Fruit fly (Drosophila melanogaster) whole organism, embryonic: ENCODE measurements around the gene ida.

Source experiments
- Awh ChIP-seq: fragments of 200-800 bp; sonication (Bioruptor generic); IDR thresholded peaks from 2 replicates; pipeline ENCODE4, ENCODE4 v1.3.6; 2022; ENCODE audit warnings: missing biosample characterization, missing genetic modification characterization
- CG10431 ChIP-seq: fragments of 200-800 bp; sonication (Bioruptor generic); optimal IDR thresholded peaks from 3 replicates; lab custom pipeline; 2018; ENCODE audit warnings: missing biosample characterization, mild to moderate bottlenecking, missing genetic modification characterization
- CG11398 ChIP-seq: fragments of 200-800 bp; sonication (Bioruptor generic); optimal IDR thresholded peaks from 2 replicates; lab custom pipeline; 2016; ENCODE audit warnings: missing biosample characterization, missing genetic modification characterization
- CG11560 ChIP-seq: fragments of 200-800 bp; sonication (Bioruptor generic); IDR thresholded peaks from 3 replicates; pipeline ENCODE4 v1.3.6; 2022; ENCODE audit warnings: missing biosample characterization, missing genetic modification characterization
- CG1233 ChIP-seq: fragments of 200-800 bp; sonication (Bioruptor generic); optimal IDR thresholded peaks from 4 replicates; lab custom pipeline; 2018; ENCODE audit warnings: missing biosample characterization, mild to moderate bottlenecking, missing genetic modification characterization
- CG13775 ChIP-seq: fragments of 200-800 bp; sonication (Bioruptor generic); optimal IDR thresholded peaks from 3 replicates; lab custom pipeline; 2017; ENCODE audit warnings: missing biosample characterization, mild to moderate bottlenecking, missing genetic modification characterization
- CG15479 ChIP-seq: fragments of 200-800 bp; sonication (Bioruptor generic); optimal IDR thresholded peaks from 3 replicates; lab custom pipeline; 2019; ENCODE audit warnings: missing biosample characterization, mild to moderate bottlenecking, missing genetic modification characterization, moderate library complexity
- CG15514 ChIP-seq: fragments of 200-800 bp; sonication (Bioruptor generic); optimal IDR thresholded peaks from 3 replicates; lab custom pipeline; 2017; ENCODE audit warnings: missing biosample characterization, missing genetic modification characterization, mild to moderate bottlenecking, moderate library complexity, missing genetic modification reagents
- CG17359 ChIP-seq: fragments of 200-800 bp; sonication (Bioruptor generic); optimal IDR thresholded peaks from 3 replicates; lab custom pipeline; 2018; ENCODE audit warnings: missing biosample characterization, mild to moderate bottlenecking, missing genetic modification characterization, moderate library complexity
- CG1792 ChIP-seq: fragments of 200-800 bp; sonication (Bioruptor generic); optimal IDR thresholded peaks from 2 replicates; lab custom pipeline; 2016; ENCODE audit warnings: missing biosample characterization, missing genetic modification characterization
- CG4360 ChIP-seq: fragments of 200-800 bp; sonication (Bioruptor generic); IDR thresholded peaks from 2 replicates; pipeline ENCODE4 v1.3.6; 2022; ENCODE audit warnings: missing biosample characterization, missing genetic modification characterization
- CG43689 ChIP-seq: fragments of 200-800 bp; sonication (Bioruptor generic); IDR thresholded peaks from 2 replicates; pipeline ENCODE4 v1.3.6; 2022; ENCODE audit warnings: missing biosample characterization, missing genetic modification characterization
- CG4404 ChIP-seq: fragments of 200-800 bp; sonication (Bioruptor generic); IDR thresholded peaks from 2 replicates; pipeline ENCODE4 v1.3.6; 2022; ENCODE audit warnings: missing biosample characterization, missing genetic modification characterization
- CG6254 ChIP-seq: fragments of 200-800 bp; sonication (Bioruptor generic); optimal IDR thresholded peaks from 3 replicates; lab custom pipeline; 2017; ENCODE audit warnings: mild to moderate bottlenecking, missing biosample characterization, missing genetic modification reagents, missing genetic modification characterization
- CG8388 ChIP-seq: fragments of 200-800 bp; sonication (Bioruptor generic); optimal IDR thresholded peaks from 2 replicates; lab custom pipeline; 2019; ENCODE audit warnings: missing biosample characterization, mild to moderate bottlenecking, missing genetic modification characterization, moderate library complexity
- CG8478 ChIP-seq: fragments of >200 bp; optimal IDR thresholded peaks from 2 replicates; lab custom pipeline; 2018
- D19B ChIP-seq: fragments of 200-800 bp; sonication (Bioruptor generic); optimal IDR thresholded peaks from 2 replicates; lab custom pipeline; 2017; ENCODE audit warnings: missing biosample characterization, mild to moderate bottlenecking, missing genetic modification characterization
- Dip2 ChIP-seq: fragments of 200-800 bp; sonication (Bioruptor generic); IDR thresholded peaks from 2 replicates; pipeline ENCODE4 v1.3.6; 2022; ENCODE audit warnings: missing biosample characterization, missing genetic modification characterization
- Dll ChIP-seq: fragments of 200-800 bp; sonication (Bioruptor generic); IDR thresholded peaks from 4 replicates; pipeline ENCODE4 v1.3.6; 2022; ENCODE audit warnings: missing biosample characterization, missing genetic modification characterization; ENCODE audit not compliant: partially characterized antibody
- Doc3 ChIP-seq: fragments of 200-800 bp; sonication (Bioruptor generic); IDR thresholded peaks from 3 replicates; pipeline ENCODE4 v1.3.6; 2022; ENCODE audit warnings: missing biosample characterization, missing genetic modification characterization; ENCODE audit not compliant: partially characterized antibody
- Elba2 ChIP-seq: fragments of 200-800 bp; sonication (Bioruptor generic); optimal IDR thresholded peaks from 3 replicates; lab custom pipeline; 2016; ENCODE audit warnings: missing biosample characterization, missing genetic modification characterization
- HLHmδ ChIP-seq: fragments of 200-800 bp; sonication (Bioruptor generic); optimal IDR thresholded peaks from 2 replicates; lab custom pipeline; 2018; ENCODE audit warnings: missing biosample characterization, mild to moderate bottlenecking, missing genetic modification characterization, moderate library complexity
- Lim3 ChIP-seq: fragments of 200-800 bp; sonication (Bioruptor generic); IDR thresholded peaks from 2 replicates; pipeline ENCODE4 v1.3.6; 2022; ENCODE audit warnings: missing biosample characterization, missing genetic modification characterization
- Med ChIP-seq: fragments of 200-800 bp; sonication (Bioruptor generic); peaks from one replicate; lab custom pipeline; 2016; ENCODE audit warnings: missing biosample characterization, missing genetic modification characterization, mild to moderate bottlenecking, inconsistent platforms, moderate library complexity
- Oli ChIP-seq: fragments of 200-800 bp; sonication (Bioruptor generic); optimal IDR thresholded peaks from 2 replicates; lab custom pipeline; 2018; ENCODE audit warnings: missing biosample characterization, mild to moderate bottlenecking, missing genetic modification characterization, moderate library complexity
- abd-A ChIP-seq: fragments of 200-800 bp; sonication (Bioruptor generic); optimal IDR thresholded peaks from 3 replicates; lab custom pipeline; 2019; ENCODE audit warnings: missing biosample characterization, mild to moderate bottlenecking, missing genetic modification characterization, moderate library complexity
- ac ChIP-seq: fragments of 200-800 bp; sonication (Bioruptor generic); optimal IDR thresholded peaks from 3 replicates; lab custom pipeline; 2017; ENCODE audit warnings: missing biosample characterization, mild to moderate bottlenecking, missing genetic modification characterization
- cg ChIP-seq: fragments of 200-800 bp; sonication (Bioruptor generic); optimal IDR thresholded peaks from 3 replicates; lab custom pipeline; 2019; ENCODE audit warnings: missing biosample characterization, mild to moderate bottlenecking, missing genetic modification characterization, moderate library complexity
- chinmo ChIP-seq: fragments of 200-800 bp; sonication (Bioruptor generic); IDR thresholded peaks from 4 replicates; pipeline ENCODE4 v1.3.6; 2022; ENCODE audit warnings: missing biosample characterization, missing genetic modification characterization; ENCODE audit not compliant: partially characterized antibody
- ci ChIP-seq: fragments of 200-800 bp; sonication (Bioruptor generic); IDR thresholded peaks from 3 replicates; pipeline ENCODE4 v1.3.6; 2022; ENCODE audit warnings: missing biosample characterization, missing genetic modification characterization
- crc ChIP-seq: fragments of 200-800 bp; sonication (Bioruptor generic); optimal IDR thresholded peaks from 2 replicates; lab custom pipeline; 2016; ENCODE audit warnings: missing biosample characterization, missing genetic modification characterization
- crol ChIP-seq: fragments of 200-800 bp; sonication (Bioruptor generic); IDR thresholded peaks from 2 replicates; pipeline ENCODE4 v1.3.6; 2022; ENCODE audit warnings: missing biosample characterization, missing genetic modification characterization
- dan ChIP-seq: fragments of 200-800 bp; sonication (Bioruptor generic); IDR thresholded peaks from 2 replicates; pipeline ENCODE4 v1.3.6; 2022; ENCODE audit warnings: missing biosample characterization, missing genetic modification characterization
- en ChIP-seq: fragments of 200-800 bp; sonication (Bioruptor generic); optimal IDR thresholded peaks from 2 replicates; lab custom pipeline; 2016; ENCODE audit warnings: missing biosample characterization, missing genetic modification characterization
- eve ChIP-seq, 2 experiments: fragments of >200 bp; optimal IDR thresholded peaks; 2 replicates each; lab custom pipeline; 2017; ENCODE audit warnings: missing biosample characterization in 2 of 2, missing genetic modification characterization in 2 of 2
- jigr1 ChIP-seq: fragments of 200-800 bp; sonication (Bioruptor generic); IDR thresholded peaks from 3 replicates; pipeline ENCODE4 v1.3.6; 2022; ENCODE audit warnings: missing biosample characterization, missing genetic modification characterization
- jing ChIP-seq: fragments of 200-800 bp; sonication (Bioruptor generic); optimal IDR thresholded peaks from 2 replicates; lab custom pipeline; 2018; ENCODE audit warnings: missing biosample characterization, mild to moderate bottlenecking, missing genetic modification characterization
- kni ChIP-seq: fragments of 200-800 bp; sonication (Bioruptor generic); optimal IDR thresholded peaks from 3 replicates; lab custom pipeline; 2017; ENCODE audit warnings: mild to moderate bottlenecking, missing biosample characterization, missing genetic modification reagents, missing genetic modification characterization
- lov ChIP-seq, 2 experiments: fragments of 200-800 bp in 1 of 2; fragments of >200 bp in 1 of 2; sonication (Bioruptor generic) in 1 of 2; IDR thresholded peaks in 1 of 2; optimal IDR thresholded peaks in 1 of 2; 2 replicates in 1 of 2; 3 replicates in 1 of 2; pipeline versions ENCODE4 v1.3.6 to Lab custom; 2017 to 2022; ENCODE audit warnings: missing biosample characterization in 1 of 2, missing genetic modification characterization in 1 of 2
- maf-S ChIP-seq: fragments of 200-800 bp; sonication (Bioruptor generic); optimal IDR thresholded peaks from 2 replicates; lab custom pipeline; 2016; ENCODE audit warnings: missing biosample characterization, missing genetic modification characterization
- mam ChIP-seq: fragments of 200-800 bp; sonication (Bioruptor generic); optimal IDR thresholded peaks from 3 replicates; lab custom pipeline; 2016; ENCODE audit warnings: missing biosample characterization, missing genetic modification characterization
- nau ChIP-seq: fragments of 200-800 bp; sonication (Bioruptor generic); optimal IDR thresholded peaks from 3 replicates; lab custom pipeline; 2017; ENCODE audit warnings: missing biosample characterization, mild to moderate bottlenecking, missing genetic modification characterization, missing genetic modification reagents
- phol ChIP-seq: fragments of 200-800 bp; sonication (Bioruptor generic); optimal IDR thresholded peaks from 3 replicates; lab custom pipeline; 2018; ENCODE audit warnings: missing biosample characterization, mild to moderate bottlenecking, missing genetic modification characterization, moderate library complexity
- sim ChIP-seq: fragments of 200-800 bp; sonication (Bioruptor generic); IDR thresholded peaks from 2 replicates; pipeline ENCODE4 v1.3.6; 2022; ENCODE audit warnings: missing biosample characterization, missing genetic modification characterization
- stwl ChIP-seq: fragments of 200-800 bp; sonication (Bioruptor generic); optimal IDR thresholded peaks from 3 replicates; lab custom pipeline; 2018; ENCODE audit warnings: missing biosample characterization, mild to moderate bottlenecking, missing genetic modification characterization, moderate library complexity
- vvl ChIP-seq: fragments of 200-800 bp; sonication (Bioruptor generic); IDR thresholded peaks from 2 replicates; pipeline ENCODE4 v1.3.6; 2022; ENCODE audit warnings: missing biosample characterization, missing genetic modification characterization
- wdn ChIP-seq: fragments of 200-800 bp; sonication (Bioruptor generic); IDR thresholded peaks from 2 replicates; pipeline ENCODE4 v1.3.6; 2022; ENCODE audit warnings: missing biosample characterization, missing genetic modification characterization
- z ChIP-seq: fragments of 200-800 bp; sonication (Bioruptor generic); IDR thresholded peaks from 3 replicates; pipeline ENCODE4 v1.3.6; 2022; ENCODE audit warnings: missing biosample characterization, missing genetic modification characterization
- zen ChIP-seq: fragments of 200-800 bp; sonication (Bioruptor generic); optimal IDR thresholded peaks from 3 replicates; lab custom pipeline; 2018; ENCODE audit warnings: missing biosample characterization, mild to moderate bottlenecking, missing genetic modification characterization, moderate library complexity
- zen2 ChIP-seq: fragments of 200-800 bp; sonication (Bioruptor generic); IDR thresholded peaks from 3 replicates; pipeline ENCODE4 v1.3.6; 2022; ENCODE audit warnings: missing biosample characterization, missing genetic modification characterization; ENCODE audit not compliant: partially characterized antibody

The ida gene

dm6 chr3L:3875996-3876395, 29.1 kb upstream of the ida start (continued):
- TF ChIP-seq CG15514 (GFP tag; lab: Kevin White, UChicago): no peak
- TF ChIP-seq crc (GFP tag; lab: Kevin White, UChicago): no peak
- no peak for TF ChIP-seq CG11398 (GFP tag; lab: Kevin White, UChicago)
- no peak for TF ChIP-seq CG43689 (GFP tag; lab: Robert Waterston, UW)
- TF ChIP-seq Elba2 (GFP tag; lab: Kevin White, UChicago): no peak
- TF ChIP-seq CG10431: no peak
- TF ChIP-seq sim (GFP tag; lab: Robert Waterston, UW): no peak
- TF ChIP-seq Doc3 (GFP tag; lab: Robert Waterston, UW): no peak
- no peak for TF ChIP-seq maf-S (GFP tag; lab: Kevin White, UChicago)
- TF ChIP-seq dan: no peak
- TF ChIP-seq CG13775 (GFP tag; lab: Kevin White, UChicago): no peak
- TF ChIP-seq abd-A (tag; lab: Kevin White, UChicago): peak; percentile 57
- TF ChIP-seq en (GFP tag; lab: Kevin White, UChicago): no peak
- no peak for TF ChIP-seq wdn (GFP tag; lab: Robert Waterston, UW)
- no peak for TF ChIP-seq jigr1 (GFP tag; lab: Robert Waterston, UW)
- no peak for TF ChIP-seq CG11560 (tag; lab: Robert Waterston, UW)
- 0 out of 4 replicates have a peak, but pooled peaks have one; percentile 60 for TF ChIP-seq chinmo (GFP tag; lab: Robert Waterston, UW)
- TF ChIP-seq phol (tag; lab: Kevin White, UChicago): no peak
- peak; percentile 67; the same call in 1 of the 2 replicates for TF ChIP-seq Awh (GFP tag; lab: Robert Waterston, UW)
- TF ChIP-seq ac: no peak
- TF ChIP-seq zen2: no peak
- no peak for TF ChIP-seq CG4404
- no peak for TF ChIP-seq CG1792 (GFP tag; lab: Kevin White, UChicago)
- TF ChIP-seq jing (GFP tag; lab: Kevin White, UChicago): no peak
- TF ChIP-seq CG1233 (GFP tag; lab: Kevin White, UChicago): no peak
- peak in 1 of 2 experiments; percentile 23 for TF ChIP-seq eve (GFP tag; optimal IDR thresholded peaks at IDR 0.05; lab: Kevin White, UChicago)
- no peak for TF ChIP-seq Dip2 (GFP tag; lab: Robert Waterston, UW)
- peak; percentile 49; the same call in 1 of the 2 replicates for TF ChIP-seq crol
- no peak for TF ChIP-seq CG17359 (tag; lab: Kevin White, UChicago)
- TF ChIP-seq mam (GFP tag; lab: Kevin White, UChicago): no peak
- no peak for TF ChIP-seq stwl (tag; lab: Kevin White, UChicago)

- TF ChIP-seq CG4360 (GFP tag; lab: Robert Waterston, UW) (peak; percentile 79), D19B (GFP tag; lab: Kevin White, UChicago) (no peak), nau (no peak), CG8388 (GFP tag; lab: Kevin White, UChicago) (no peak), cg (GFP tag; lab: Kevin White, UChicago) (peak; percentile 77), CG8478 (peak; percentile 66), ci (GFP tag; lab: Robert Waterston, UW) (0 out of 3 replicates have a peak, but pooled peaks have one; percentile 9), lov (optimal IDR thresholded peaks at IDR 0.05; lab: Kevin White, UChicago) (no peak), lov (GFP tag; IDR thresholded peaks at IDR 0.05; lab: Robert Waterston, UW) (no peak), z (GFP tag; lab: Robert Waterston, UW) (peak; percentile 60; the same call in 1 of the 3 replicates), Dll (GFP tag; lab: Robert Waterston, UW) (0 out of 4 replicates have a peak, but pooled peaks have one; percentile 16), HLHmδ (GFP tag; lab: Kevin White, UChicago) (peak; percentile 7), zen (tag; lab: Kevin White, UChicago) (peak; percentile 57), Lim3 (GFP tag; lab: Robert Waterston, UW) (no peak), CG6254 (GFP tag; lab: Kevin White, UChicago) (peak; percentile 2), Med (GFP tag; lab: Kevin White, UChicago) (peak; percentile 34), CG15479 (GFP tag; lab: Kevin White, UChicago) (peak; percentile 79), vvl (peak; percentile 65; the same call in 1 of the 2 replicates), kni (GFP tag; lab: Kevin White, UChicago) (peak; percentile 34), Oli (no peak)
These were observed 28.3 kb upstream of the ida start for dm6 chr3L:3876861-3877260.
